Fruit fly (Drosophila melanogaster) whole organism, wandering third instar larva: Measurements from ENCODE around the gene CG34283.

Source experiments
- Abd-B ChIP-seq: fragments of >200 bp; optimal IDR thresholded peaks from 2 replicates; lab custom pipeline; 2017; ENCODE audit warnings: missing biosample characterization, missing genetic modification characterization
- CG9705 ChIP-seq: fragments of 200-800 bp; sonication (Bioruptor generic); optimal IDR thresholded peaks from 2 replicates; lab custom pipeline; 2018; ENCODE audit warnings: missing biosample characterization, mild to moderate bottlenecking, missing genetic modification characterization
- CrebA ChIP-seq: fragments of 200-800 bp; sonication (Bioruptor generic); optimal IDR thresholded peaks from 2 replicates; lab custom pipeline; 2016; ENCODE audit warnings: missing biosample characterization, mild to moderate bottlenecking, missing genetic modification characterization, borderline replicate concordance
- Dfd ChIP-seq: fragments of >200 bp; optimal IDR thresholded peaks from 2 replicates; lab custom pipeline; 2017; ENCODE audit warnings: missing biosample characterization, missing genetic modification characterization
- Dif ChIP-seq: fragments of 200-275, 200-300 bp; sonication (Bioruptor generic); optimal IDR thresholded peaks from 2 replicates; lab custom pipeline; 2018; ENCODE audit warnings: missing biosample characterization, missing genetic modification characterization; ENCODE audit not compliant: partially characterized antibody
- GATAd ChIP-seq: sonication (Bioruptor generic); optimal IDR thresholded peaks from 2 replicates; lab custom pipeline; 2016; ENCODE audit warnings: missing biosample characterization, missing genetic modification characterization
- HLH106 ChIP-seq: fragments of 200-800 bp; optimal IDR thresholded peaks from 3 replicates; lab custom pipeline; 2019; ENCODE audit warnings: missing biosample characterization, mild to moderate bottlenecking, missing genetic modification characterization, moderate library complexity
- Hnf4 ChIP-seq: fragments of 200-800 bp; sonication (Bioruptor generic); optimal IDR thresholded peaks from 2 replicates; lab custom pipeline; 2016; ENCODE audit warnings: missing biosample characterization, mild to moderate bottlenecking, missing genetic modification characterization
- Hr78 ChIP-seq: fragments of >200 bp; optimal IDR thresholded peaks from 2 replicates; lab custom pipeline; 2017; ENCODE audit warnings: missing biosample characterization, missing genetic modification characterization
- Hr83 ChIP-seq: fragments of 200-300 bp; sonication (Bioruptor generic); optimal IDR thresholded peaks from 2 replicates; lab custom pipeline; 2016; ENCODE audit warnings: missing biosample characterization, mild to moderate bottlenecking, missing genetic modification characterization, moderate library complexity; ENCODE audit not compliant: poor library complexity, severe bottlenecking
- Jra ChIP-seq: sonication (Bioruptor generic); optimal IDR thresholded peaks from 2 replicates; lab custom pipeline; 2016; ENCODE audit warnings: missing biosample characterization, missing genetic modification characterization
- Mio ChIP-seq: sonication (Bioruptor generic); optimal IDR thresholded peaks from 2 replicates; lab custom pipeline; 2016; ENCODE audit warnings: missing biosample characterization, missing genetic modification characterization
- Myc ChIP-seq: fragments of >200 bp; optimal IDR thresholded peaks from 2 replicates; lab custom pipeline; 2017
- N ChIP-seq: fragments of >200 bp; optimal IDR thresholded peaks from 2 replicates; lab custom pipeline; 2018; ENCODE audit warnings: missing biosample characterization, missing external identifiers, missing genetic modification characterization
- OdsH ChIP-seq: fragments of 200-800 bp; sonication (Bioruptor generic); optimal IDR thresholded peaks from 2 replicates; lab custom pipeline; 2016; ENCODE audit warnings: missing biosample characterization, mild to moderate bottlenecking, missing genetic modification characterization
- Rel ChIP-seq, 2 experiments: fragments of 200-800 bp; sonication (Bioruptor generic) in 1 of 2; optimal IDR thresholded peaks; 2 replicates in 1 of 2; 3 replicates in 1 of 2; lab custom pipeline; 2016 to 2019; ENCODE audit warnings: mild to moderate bottlenecking in 2 of 2, missing biosample characterization in 2 of 2, missing genetic modification characterization in 2 of 2, moderate library complexity in 1 of 2
- Sp1 ChIP-seq: fragments of 200-800 bp; sonication (Bioruptor generic); optimal IDR thresholded peaks from 3 replicates; lab custom pipeline; 2019; ENCODE audit warnings: missing biosample characterization, mild to moderate bottlenecking, missing genetic modification characterization, moderate library complexity
- Vsx2 ChIP-seq: fragments of 200-300, 225-300 bp; sonication (Bioruptor generic); optimal IDR thresholded peaks from 2 replicates; lab custom pipeline; 2018; ENCODE audit warnings: missing biosample characterization, missing genetic modification characterization; ENCODE audit not compliant: partially characterized antibody
- br ChIP-seq: fragments of 200-800 bp; sonication (Bioruptor generic); optimal IDR thresholded peaks from 2 replicates; lab custom pipeline; 2016; ENCODE audit warnings: missing biosample characterization, missing genetic modification characterization
- brk ChIP-seq: fragments of 200-800 bp; sonication (Bioruptor generic); optimal IDR thresholded peaks from 2 replicates; lab custom pipeline; 2016; ENCODE audit warnings: missing biosample characterization, mild to moderate bottlenecking, missing genetic modification characterization
- dl ChIP-seq, 2 experiments: fragments of 175-275, 200-275 bp in 1 of 2; fragments of 200-275 bp in 1 of 2; sonication (Bioruptor generic); optimal IDR thresholded peaks; lab custom pipeline; 2018; ENCODE audit warnings: mild to moderate bottlenecking in 2 of 2, missing biosample characterization in 2 of 2, missing genetic modification characterization in 2 of 2, moderate library complexity in 2 of 2; ENCODE audit not compliant: partially characterized antibody in 2 of 2, insufficient read depth in 1 of 2
- dmrt93B ChIP-seq: fragments of 200-800 bp; sonication (Bioruptor generic); optimal IDR thresholded peaks from 2 replicates; lab custom pipeline; 2018; ENCODE audit warnings: missing biosample characterization, mild to moderate bottlenecking, missing genetic modification characterization
- dsf ChIP-seq: sonication (Bioruptor generic); optimal IDR thresholded peaks from 2 replicates; lab custom pipeline; 2016; ENCODE audit warnings: missing biosample characterization, missing genetic modification characterization, borderline replicate concordance
- ey ChIP-seq: fragments of 200-800 bp; sonication (Bioruptor generic); optimal IDR thresholded peaks from 2 replicates; lab custom pipeline; 2016; ENCODE audit warnings: missing biosample characterization, missing genetic modification characterization
- foxo ChIP-seq, 2 experiments: fragments of 200-800 bp; sonication (Bioruptor generic); optimal IDR thresholded peaks; 2 replicates in 1 of 2; 3 replicates in 1 of 2; lab custom pipeline; 2016 to 2017; ENCODE audit warnings: missing biosample characterization in 2 of 2, missing genetic modification characterization in 2 of 2
- h ChIP-seq: fragments of 200-800 bp; sonication (Bioruptor generic); optimal IDR thresholded peaks from 3 replicates; lab custom pipeline; 2016; ENCODE audit warnings: missing biosample characterization, mild to moderate bottlenecking, missing genetic modification characterization
- jim ChIP-seq: fragments of 175-275, 200-325 bp; sonication (Bioruptor generic); optimal IDR thresholded peaks from 2 replicates; lab custom pipeline; 2016; ENCODE audit warnings: missing biosample characterization, mild to moderate bottlenecking, missing genetic modification characterization
- lola ChIP-seq: fragments of >200 bp; optimal IDR thresholded peaks from 2 replicates; lab custom pipeline; 2017; ENCODE audit warnings: missing biosample characterization, missing genetic modification characterization
- pan ChIP-seq: fragments of >200 bp; optimal IDR thresholded peaks from 2 replicates; lab custom pipeline; 2017
- psq ChIP-seq: fragments of 200-800 bp; sonication (Bioruptor generic); optimal IDR thresholded peaks from 3 replicates; lab custom pipeline; 2017; ENCODE audit warnings: missing biosample characterization, mild to moderate bottlenecking, missing genetic modification characterization, moderate library complexity
- rgr ChIP-seq: fragments of 200-800 bp; sonication (Bioruptor generic); optimal IDR thresholded peaks from 3 replicates; lab custom pipeline; 2016; ENCODE audit warnings: missing biosample characterization, mild to moderate bottlenecking, missing genetic modification characterization
- sage ChIP-seq: fragments of 200-800 bp; sonication (Bioruptor generic); optimal IDR thresholded peaks from 2 replicates; lab custom pipeline; 2016; ENCODE audit warnings: missing biosample characterization, mild to moderate bottlenecking, missing genetic modification characterization
- sv ChIP-seq: fragments of 200-800 bp; sonication (Bioruptor generic); optimal IDR thresholded peaks from 3 replicates; lab custom pipeline; 2016; ENCODE audit warnings: missing biosample characterization, missing genetic modification characterization
- tai ChIP-seq: sonication (Bioruptor generic); optimal IDR thresholded peaks from 2 replicates; lab custom pipeline; 2016; ENCODE audit warnings: missing biosample characterization, missing genetic modification characterization
- usp ChIP-seq: fragments of >200 bp; optimal IDR thresholded peaks from 2 replicates; lab custom pipeline; 2017; ENCODE audit warnings: missing biosample characterization, missing genetic modification characterization
- woc ChIP-seq: sonication (Bioruptor generic); optimal IDR thresholded peaks from 2 replicates; lab custom pipeline; 2016; ENCODE audit warnings: missing biosample characterization, mild to moderate bottlenecking, missing genetic modification characterization

Gene CG34283

DNA sequence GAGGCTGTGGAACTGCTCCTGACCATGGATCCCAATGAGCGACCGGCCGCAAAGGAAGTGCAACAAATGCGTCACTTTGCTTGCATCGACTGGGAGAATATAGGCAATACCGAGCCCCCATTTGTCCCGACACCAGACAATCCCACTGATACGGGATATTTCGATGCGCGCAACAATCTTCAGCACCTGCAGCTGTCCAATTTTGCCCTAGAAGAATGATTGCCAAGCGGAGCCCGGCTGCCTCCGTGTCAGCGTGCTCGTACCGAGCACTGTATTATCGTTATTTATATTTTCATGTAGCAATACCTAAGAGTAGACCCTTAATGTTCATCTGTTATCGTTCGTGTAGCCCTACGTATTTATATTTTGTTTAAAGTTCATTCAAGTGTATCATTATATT, 27.4 kb upstream of the CG34283 start:
- TF ChIP-seq Hnf4 (GFP tag; lab: Kevin White, UChicago) (no peak), CrebA (GFP tag; lab: Kevin White, UChicago) (no peak), pan (lab: Kevin White, UChicago) (no peak), Hr78 (GFP tag; lab: Kevin White, UChicago) (no peak), Vsx2 (no peak), N (no peak), Rel (GFP tag; optimal IDR thresholded peaks at IDR 0.05; lab: Kevin White, UChicago) (no peak), Rel (tag; optimal IDR thresholded peaks at IDR 0.05; lab: Kevin White, UChicago) (no peak), tai (GFP tag; lab: Kevin White, UChicago) (no peak), Hr83 (GFP tag; lab: Kevin White, UChicago) (no peak), h (no peak), foxo (GFP tag; optimal IDR thresholded peaks at IDR 0.05; lab: Kevin White, UChicago) (no peak), br (no peak), sage (no peak), Dif (GFP tag; lab: Kevin White, UChicago) (no peak), Mio (GFP tag; lab: Kevin White, UChicago) (no peak), GATAd (GFP tag; lab: Kevin White, UChicago) (no peak)

DNA sequence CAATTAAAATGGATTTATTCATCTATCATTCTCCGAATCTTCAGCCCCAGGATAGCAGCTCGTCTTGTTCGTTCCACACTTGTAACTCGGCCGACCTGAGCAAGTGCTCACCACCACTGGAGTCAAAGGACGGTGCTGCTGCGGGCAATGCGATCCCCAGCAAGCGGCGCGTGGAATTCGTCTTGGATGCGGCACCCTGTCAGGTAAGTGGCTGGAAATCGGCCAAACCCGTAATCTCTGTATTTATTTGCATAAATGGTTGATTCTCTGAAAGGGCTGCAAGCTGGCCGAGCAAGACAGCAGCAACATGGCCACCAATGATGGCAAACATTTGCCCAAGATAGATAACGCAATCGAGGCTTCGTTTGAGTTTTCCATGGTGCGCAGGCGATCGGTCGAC, 25.7 kb upstream of the CG34283 start:
- TF ChIP-seq ey (GFP tag; lab: Kevin White, UChicago): no peak
- no peak for TF ChIP-seq CG9705 (GFP tag; lab: Kevin White, UChicago)
- no peak for TF ChIP-seq Rel (GFP tag; optimal IDR thresholded peaks at IDR 0.05; lab: Kevin White, UChicago)
- TF ChIP-seq Rel (tag; optimal IDR thresholded peaks at IDR 0.05; lab: Kevin White, UChicago): no peak
- TF ChIP-seq foxo (GFP tag; optimal IDR thresholded peaks at IDR 0.05; lab: Kevin White, UChicago): no peak
- TF ChIP-seq Dif (GFP tag; lab: Kevin White, UChicago): no peak
- no peak for TF ChIP-seq GATAd (GFP tag; lab: Kevin White, UChicago)
- no peak for TF ChIP-seq pan (lab: Kevin White, UChicago)
- no peak for TF ChIP-seq lola (GFP tag; lab: Kevin White, UChicago)
- TF ChIP-seq h: no peak
- TF ChIP-seq Sp1 (GFP tag; lab: Kevin White, UChicago): no peak
- no peak for TF ChIP-seq Jra
- TF ChIP-seq dmrt93B (GFP tag; lab: Kevin White, UChicago): no peak
- no peak for TF ChIP-seq HLH106 (tag; lab: Kevin White, UChicago)

DNA sequence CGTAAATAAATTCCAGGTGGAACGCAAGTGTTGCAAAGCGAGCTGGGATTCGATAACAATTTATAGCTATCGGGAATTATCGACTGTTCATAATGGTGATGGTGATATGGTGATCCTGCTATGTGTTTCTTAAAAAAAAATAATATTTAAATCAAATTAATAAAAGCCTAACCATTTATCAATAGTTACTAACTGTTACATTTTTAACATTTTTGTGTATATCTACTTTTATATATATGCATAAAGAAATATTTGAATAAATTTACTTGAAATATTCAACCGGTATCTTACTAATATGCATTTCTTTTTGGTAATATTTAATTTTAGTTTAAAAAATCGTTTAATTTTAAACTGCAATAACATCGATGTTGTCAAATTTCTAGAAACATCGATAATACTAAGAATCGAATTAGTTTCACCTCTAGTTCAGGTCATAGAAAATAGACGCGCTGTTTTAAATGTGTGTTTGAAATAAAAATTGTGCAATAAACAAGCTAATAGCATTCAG, 23.6 kb upstream of the CG34283 start, which contains the start of the genes PGS1 and gwl:
TSS of gene PGS1 (minus strand) at position 81 of the 508 bp plus-strand sequence.
TSS of gene gwl (plus strand) at position 410 of the 508 bp plus-strand sequence.
- TF ChIP-seq psq (GFP tag; lab: Kevin White, UChicago) (peak; percentile 76), GATAd (GFP tag; lab: Kevin White, UChicago) (peak; percentile 22), tai (GFP tag; lab: Kevin White, UChicago) (no peak), sv (GFP tag; lab: Kevin White, UChicago) (peak; percentile 78), Vsx2 (no peak), HLH106 (tag; lab: Kevin White, UChicago) (peak; percentile 71), OdsH (peak; percentile 74), br (no peak), ey (GFP tag; lab: Kevin White, UChicago) (peak; percentile 57), dsf (GFP tag; lab: Kevin White, UChicago) (peak; percentile 54)

DNA sequence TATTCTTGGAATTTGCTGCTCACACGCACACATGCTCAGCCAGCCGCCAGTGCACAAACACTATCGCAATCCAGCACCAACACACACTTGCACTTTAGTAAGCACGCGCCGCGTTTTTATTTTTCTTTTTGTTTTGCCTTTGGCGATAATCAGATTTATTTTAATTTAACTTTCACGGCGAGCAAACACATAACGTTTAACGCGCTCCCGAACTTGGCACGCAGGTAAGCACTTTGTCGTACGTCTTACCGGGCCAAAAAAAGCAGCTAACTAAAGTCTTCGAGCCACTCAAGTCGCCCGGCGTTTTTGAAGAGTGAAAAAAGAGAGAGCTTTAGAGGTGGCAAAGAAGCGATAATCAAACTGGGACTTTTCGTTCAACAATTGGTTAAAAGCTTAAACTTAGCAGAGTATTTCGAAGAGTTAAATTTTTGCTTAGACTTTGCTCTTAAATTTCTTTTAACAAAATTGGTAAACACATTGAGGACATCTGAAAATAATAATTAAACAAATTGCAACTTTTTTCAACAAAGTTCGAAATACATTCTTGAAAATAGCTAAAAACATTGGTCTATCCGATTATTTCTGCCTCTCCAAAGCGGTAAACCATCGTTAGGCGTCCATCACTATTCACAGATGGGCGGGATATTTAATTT, 21.0 kb upstream of the CG34283 start, which contains the start of gene Mekk1:
TSS of gene Mekk1 (minus strand) at position 325 of the 653 bp plus-strand sequence.
- no peak for TF ChIP-seq Hnf4 (GFP tag; lab: Kevin White, UChicago)
- TF ChIP-seq Myc (lab: Kevin White, UChicago): peak; percentile 83
- no peak for TF ChIP-seq N
- TF ChIP-seq Vsx2: peak; percentile 85
- peak; percentile 0 for TF ChIP-seq Dif (GFP tag; lab: Kevin White, UChicago)
- TF ChIP-seq Jra: peak; percentile 61
- no peak for TF ChIP-seq brk
- no peak for TF ChIP-seq lola (GFP tag; lab: Kevin White, UChicago)
- no peak for TF ChIP-seq sage
- TF ChIP-seq Rel (GFP tag; optimal IDR thresholded peaks at IDR 0.05; lab: Kevin White, UChicago): no peak
- peak; percentile 59 for TF ChIP-seq Rel (tag; optimal IDR thresholded peaks at IDR 0.05; lab: Kevin White, UChicago)
- peak; percentile 14 for TF ChIP-seq dmrt93B (GFP tag; lab: Kevin White, UChicago)
- TF ChIP-seq HLH106 (tag; lab: Kevin White, UChicago): peak; percentile 75
- TF ChIP-seq psq (GFP tag; lab: Kevin White, UChicago): peak; percentile 43
- peak; percentile 32 for TF ChIP-seq dsf (GFP tag; lab: Kevin White, UChicago)
- TF ChIP-seq usp (GFP tag; lab: Kevin White, UChicago): no peak
- TF ChIP-seq CrebA (GFP tag; lab: Kevin White, UChicago): no peak
- no peak for TF ChIP-seq pan (lab: Kevin White, UChicago)
- peak; percentile 23 for TF ChIP-seq GATAd (GFP tag; lab: Kevin White, UChicago)
- peak; percentile 73 for TF ChIP-seq h
- TF ChIP-seq dl (GFP tag; optimal IDR thresholded peaks at IDR 0.05; lab: Kevin White, UChicago; ENCODE audit: insufficient read depth in 1 of 2, partially characterized antibody in 2 of 2): no peak
- TF ChIP-seq jim (GFP tag; lab: Kevin White, UChicago): peak; percentile 57
- peak; percentile 39 for TF ChIP-seq OdsH
- peak; percentile 60 for TF ChIP-seq rgr
- peak; percentile 52 for TF ChIP-seq br
- peak; percentile 65 for TF ChIP-seq Sp1 (GFP tag; lab: Kevin White, UChicago)
- TF ChIP-seq tai (GFP tag; lab: Kevin White, UChicago): no peak
- TF ChIP-seq Abd-B (GFP tag; lab: Kevin White, UChicago): no peak
- peak in 1 of 2 experiments; percentile 71 for TF ChIP-seq foxo (GFP tag; optimal IDR thresholded peaks at IDR 0.05; lab: Kevin White, UChicago)
- TF ChIP-seq woc (GFP tag; lab: Kevin White, UChicago): peak; percentile 90
- no peak for TF ChIP-seq Dfd
- TF ChIP-seq ey (GFP tag; lab: Kevin White, UChicago): peak; percentile 71
- TF ChIP-seq Mio (GFP tag; lab: Kevin White, UChicago): no peak
